Fruit fly (Drosophila melanogaster): ENCODE measurements around the gene CG8149.

The CG8149 gene

DNA sequence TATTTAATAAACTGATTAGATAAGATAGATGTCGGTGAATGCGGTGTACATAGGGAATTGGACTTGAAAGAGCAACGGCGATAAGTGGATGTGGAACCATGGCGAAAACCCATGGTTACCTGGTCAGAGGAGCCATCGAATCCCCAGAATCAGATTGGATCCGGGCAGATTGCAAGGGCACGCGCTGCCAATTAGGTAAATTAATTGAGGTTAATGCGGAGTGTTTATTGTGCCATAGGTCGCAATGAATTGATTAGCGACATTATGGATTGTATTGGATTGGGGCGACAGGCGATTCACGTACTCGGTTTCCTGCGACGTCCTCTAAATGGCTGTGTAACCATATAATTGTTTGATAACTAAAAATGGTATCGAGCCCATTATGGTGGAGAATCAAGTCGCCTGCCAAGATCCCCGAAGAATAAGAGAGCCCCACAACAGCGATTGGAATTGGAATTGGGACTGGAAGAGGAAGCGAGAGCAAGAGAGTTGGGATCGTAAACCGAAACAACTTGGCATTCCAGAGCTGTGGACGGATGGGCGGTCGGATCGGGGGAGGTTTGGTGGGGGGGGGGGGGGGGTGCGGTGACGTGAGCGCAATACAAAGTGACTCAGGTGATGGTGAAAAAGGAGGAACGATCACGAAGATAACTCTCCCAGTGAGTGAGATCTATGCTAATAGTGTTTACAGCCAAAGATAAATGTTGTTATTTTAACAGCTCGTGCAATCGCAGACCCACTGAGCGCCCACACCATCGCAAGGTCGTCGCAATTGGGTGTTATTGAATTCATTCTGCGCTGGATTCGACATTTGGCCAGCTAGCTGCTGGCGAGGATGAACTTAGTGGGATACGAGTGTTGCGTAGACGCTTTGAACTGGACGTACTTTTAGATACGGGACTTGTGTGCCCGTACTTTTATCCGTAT is 2.7 kb upstream of the CG8149 start (continued):
- TF ChIP-seq CG10669 (GFP tag; optimal IDR thresholded peaks at IDR 0.05) (no peak), achi (GFP tag; optimal IDR thresholded peaks at IDR 0.05) (no peak), spab (GFP tag; optimal IDR thresholded peaks at IDR 0.05) (no peak), CG3032 (tag; optimal IDR thresholded peaks at IDR 0.05) (no peak), CG1621 (tag; optimal IDR thresholded peaks at IDR 0.05) (no peak), CG3919 (GFP tag; optimal IDR thresholded peaks at IDR 0.05) (no peak), fkh (GFP tag; optimal IDR thresholded peaks at IDR 0.05) (peak; percentile 43), Sox15 (GFP tag; optimal IDR thresholded peaks at IDR 0.05) (no peak), CG11902 (GFP tag; optimal IDR thresholded peaks at IDR 0.05) (no peak), eg (GFP tag; IDR thresholded peaks at IDR 0.05) (no peak), net (GFP tag; optimal IDR thresholded peaks at IDR 0.05) (no peak)

DNA sequence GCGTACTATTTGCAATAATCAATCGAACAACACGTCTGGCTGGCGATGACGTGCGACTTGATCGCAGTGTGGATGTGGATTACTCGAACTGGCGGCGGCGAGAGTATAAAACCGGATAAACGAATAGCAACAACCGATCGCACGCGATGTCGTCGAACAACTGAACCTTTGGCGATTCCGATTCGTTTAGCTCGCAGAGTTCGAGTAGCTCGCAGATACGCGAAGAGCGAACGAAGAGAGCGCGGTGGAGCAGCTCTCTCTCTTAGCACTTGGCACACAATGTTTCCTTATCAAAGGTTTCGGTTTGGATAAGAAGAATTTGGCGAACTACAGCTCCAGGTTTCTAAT is 2.1 kb upstream of the CG8149 start, which contains the start of gene RhoL:
RhoL (minus strand) TSS at position 166 of the 348 bp plus-strand sequence.
- TF ChIP-seq pdm3 (GFP tag; optimal IDR thresholded peaks at IDR 0.05) = no peak
- TF ChIP-seq Eip93F (GFP tag; optimal IDR thresholded peaks at IDR 0.05) = peak; percentile 29
- TF ChIP-seq Lpt (GFP tag; optimal IDR thresholded peaks at IDR 0.05) = peak; percentile 28
- TF ChIP-seq svp (GFP tag) = no peak
- no peak for TF ChIP-seq CG31627 (GFP tag; optimal IDR thresholded peaks at IDR 0.05)
- TF ChIP-seq CG3032 (tag; optimal IDR thresholded peaks at IDR 0.05) = peak; percentile 11
- peak; percentile 6 for TF ChIP-seq CG7368 (GFP tag; optimal IDR thresholded peaks at IDR 0.05)
- TF ChIP-seq CG6163 (GFP tag; IDR thresholded peaks at IDR 0.05) = peak; percentile 70
- no peak for TF ChIP-seq Met (GFP tag; optimal IDR thresholded peaks at IDR 0.05)
- no peak for TF ChIP-seq Sox15 (GFP tag; optimal IDR thresholded peaks at IDR 0.05)
- peak; percentile 21 to 40 for TF ChIP-seq ss (GFP tag; optimal IDR thresholded peaks at IDR 0.05)
- TF ChIP-seq Ets96B (tag; optimal IDR thresholded peaks at IDR 0.05) = peak; percentile 10
- peak; percentile 83 for TF ChIP-seq vri (GFP tag; optimal IDR thresholded peaks at IDR 0.05)
- no peak for TF ChIP-seq CG16779 (tag; optimal IDR thresholded peaks at IDR 0.05)
- peak; percentile 37 for TF ChIP-seq fkh (GFP tag; optimal IDR thresholded peaks at IDR 0.05)
- peak; percentile 43; the same call in 2 of the 3 replicates for TF ChIP-seq CG8119 (GFP tag; IDR thresholded peaks at IDR 0.05)
- TF ChIP-seq OdsH (GFP tag; optimal IDR thresholded peaks at IDR 0.05) = no peak
- peak; percentile 90 for TF ChIP-seq dsx (GFP tag; optimal IDR thresholded peaks at IDR 0.05; ENCODE audit: poor library complexity, severe bottlenecking)
- TF ChIP-seq CG10669 (GFP tag; optimal IDR thresholded peaks at IDR 0.05) = no peak
- TF ChIP-seq CG6854 (GFP tag; optimal IDR thresholded peaks at IDR 0.05) = peak; percentile 62
- peak; percentile 45; the same call in 1 of the 2 replicates for TF ChIP-seq CG15336 (GFP tag; IDR thresholded peaks at IDR 0.05)
- no peak for TF ChIP-seq cyc (GFP tag; optimal IDR thresholded peaks at IDR 0.05)
- peak; percentile 40 for TF ChIP-seq Eip75B (GFP tag; optimal IDR thresholded peaks at IDR 0.05)
- peak; percentile 59 for TF ChIP-seq net (GFP tag; optimal IDR thresholded peaks at IDR 0.05)
- TF ChIP-seq Sox14 (GFP tag; optimal IDR thresholded peaks at IDR 0.05) = peak; percentile 28
- peak; percentile 81 for TF ChIP-seq Eip78C (GFP tag)
- peak; percentile 25 for TF ChIP-seq CG1621 (tag; optimal IDR thresholded peaks at IDR 0.05)
- peak; percentile 47 for TF ChIP-seq esn (GFP tag; optimal IDR thresholded peaks at IDR 0.05)

DNA sequence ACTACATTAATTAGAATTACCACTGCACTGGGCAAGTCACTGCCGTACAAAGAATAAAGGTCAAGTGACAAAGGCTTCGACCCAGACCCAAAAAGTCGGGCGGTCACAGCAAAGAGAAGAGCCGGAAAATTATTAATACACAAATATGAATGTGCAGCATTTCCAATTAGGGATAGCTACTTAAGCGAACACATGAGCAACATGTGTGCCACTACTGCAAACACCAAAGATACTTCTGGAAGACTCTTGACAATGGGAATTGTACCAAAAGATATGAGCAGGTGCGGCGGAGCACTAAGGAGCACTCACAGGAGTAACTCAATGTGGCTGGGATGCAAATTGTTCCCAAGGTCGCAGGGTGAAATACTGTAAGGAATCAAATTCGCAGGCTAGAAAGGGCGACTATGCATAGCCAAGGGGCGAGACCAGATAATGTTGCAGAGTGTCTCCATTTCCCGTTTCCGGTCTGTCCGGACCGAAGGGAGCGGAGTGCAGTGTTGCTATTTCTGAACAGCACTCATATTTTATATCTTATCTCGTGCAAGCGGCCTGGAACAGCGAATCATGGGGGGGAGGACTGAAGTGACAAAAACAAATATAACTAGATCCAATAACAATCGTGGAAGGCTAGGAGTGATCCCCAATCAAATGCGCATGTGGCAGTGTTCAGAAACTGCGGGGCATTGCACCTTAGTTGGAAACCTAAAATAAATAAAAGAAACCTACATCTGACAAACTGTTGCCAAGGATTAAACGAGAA is 947 bp upstream of the CG8149 start:
- TF ChIP-seq lz (GFP tag; optimal IDR thresholded peaks at IDR 0.05) (no peak), CG8119 (GFP tag; IDR thresholded peaks at IDR 0.05) (0 out of 3 replicates have a peak, but pooled peaks have one; percentile 16), ss (GFP tag; optimal IDR thresholded peaks at IDR 0.05) (peak in 1 of 2 experiments; percentile 8), CG16779 (tag; optimal IDR thresholded peaks at IDR 0.05) (no peak), CG10669 (GFP tag; optimal IDR thresholded peaks at IDR 0.05) (no peak), CG15336 (GFP tag; IDR thresholded peaks at IDR 0.05) (no peak), Eip78C (GFP tag) (peak; percentile 61), fkh (GFP tag; optimal IDR thresholded peaks at IDR 0.05) (no peak), dsx (GFP tag; optimal IDR thresholded peaks at IDR 0.05; ENCODE audit: poor library complexity, severe bottlenecking) (peak; percentile 30), CG6163 (GFP tag; IDR thresholded peaks at IDR 0.05) (peak; percentile 17; the same call in 1 of the 3 replicates)

All from whole organism, prepupa.